Worm (Caenorhabditis elegans) whole organism, midembryonic: Measurements from ENCODE around the gene magu-1.

Source experiments
- T22C8.4 ChIP-seq: fragments of 200-800 bp; sonication (Bioruptor generic); IDR thresholded peaks from 2 replicates; pipeline ENCODE4 v1.3.6; 2022; ENCODE audit warnings: missing genetic modification characterization, missing compliant biosample characterization
- cog-1 ChIP-seq: sonication (generic microtip); optimal IDR thresholded peaks from 2 replicates; lab custom pipeline; 2016; ENCODE audit warnings: missing genetic modification characterization, missing compliant biosample characterization
- flt-1 ChIP-seq: fragments of 200-800 bp; sonication (Bioruptor generic); IDR thresholded peaks from 2 replicates; pipeline ENCODE4 v1.3.6; 2022; ENCODE audit warnings: missing genetic modification characterization, missing compliant biosample characterization
- klf-2 ChIP-seq: fragments of 200-800 bp; sonication (Bioruptor generic); conservative IDR thresholded peaks from 2 replicates; pipeline ENCODE4 v1.3.6; 2022; ENCODE audit warnings: missing genetic modification reagents, missing genetic modification characterization, missing compliant biosample characterization
- med-1 ChIP-seq: sonication (generic microtip); optimal IDR thresholded peaks from 2 replicates; lab custom pipeline; 2017; ENCODE audit warnings: missing genetic modification characterization, mild to moderate bottlenecking, missing compliant biosample characterization, antibody characterized with exemption, missing genetic modification reagents; ENCODE audit not compliant: insufficient read depth
- ref-1 ChIP-seq: fragments of 200-800 bp; sonication (Bioruptor generic); conservative IDR thresholded peaks from 2 replicates; pipeline ENCODE4 v1.3.6; 2022; ENCODE audit warnings: missing genetic modification reagents, missing genetic modification characterization, missing compliant biosample characterization
- tab-1 ChIP-seq: fragments of 200-800 bp; sonication (Bioruptor generic); IDR thresholded peaks from 2 replicates; pipeline ENCODE4 v1.3.6; 2022; ENCODE audit warnings: missing genetic modification characterization, missing compliant biosample characterization
- ztf-23 ChIP-seq: fragments of 200-800 bp; sonication (Bioruptor generic); IDR thresholded peaks from 2 replicates; pipeline ENCODE4 v1.3.6; 2022; ENCODE audit warnings: missing genetic modification reagents, missing genetic modification characterization, missing compliant biosample characterization
- ztf-29 ChIP-seq: fragments of 200-800 bp; sonication (Bioruptor generic); IDR thresholded peaks from 2 replicates; pipeline ENCODE4 v1.3.6; 2022; ENCODE audit warnings: missing genetic modification reagents, missing genetic modification characterization, missing compliant biosample characterization

magu-1 gene

ce11 chrIII:483556-483955 lies 12.1 kb upstream of the magu-1 start, which contains the start of gene F10C5.3:
F10C5.3 (plus strand) TSS chrIII:483868.
- TF ChIP-seq klf-2 (GFP tag; lab: Robert Waterston, UW) (no peak), med-1 (GFP tag; lab: Kevin White, UChicago) (no peak), T22C8.4 (GFP tag; lab: Robert Waterston, UW) (no peak), ztf-29 (GFP tag; lab: Robert Waterston, UW) (no peak), ztf-23 (GFP tag; lab: Robert Waterston, UW) (no peak), tab-1 (GFP tag; lab: Robert Waterston, UW) (no peak), flt-1 (no peak), ref-1 (no peak), cog-1 (tag; lab: Kevin White, UChicago) (no peak)

- TF ChIP-seq ref-1 (no peak), ztf-29 (GFP tag; lab: Robert Waterston, UW) (no peak), ztf-23 (GFP tag; lab: Robert Waterston, UW) (no peak), T22C8.4 (GFP tag; lab: Robert Waterston, UW) (no peak), klf-2 (GFP tag; lab: Robert Waterston, UW) (no peak), tab-1 (GFP tag; lab: Robert Waterston, UW) (no peak), cog-1 (tag; lab: Kevin White, UChicago) (no peak), med-1 (GFP tag; lab: Kevin White, UChicago) (no peak), flt-1 (no peak)
Observed at ce11 chrIII:482739-483138, 11.2 kb upstream of the magu-1 start.

- TF ChIP-seq cog-1 (tag; lab: Kevin White, UChicago) = no peak
- TF ChIP-seq ztf-29 (GFP tag; lab: Robert Waterston, UW) = no peak
- TF ChIP-seq ref-1 = no peak
- no peak for TF ChIP-seq T22C8.4 (GFP tag; lab: Robert Waterston, UW)
- TF ChIP-seq flt-1 = no peak
- TF ChIP-seq tab-1 (GFP tag; lab: Robert Waterston, UW) = no peak
- TF ChIP-seq klf-2 (GFP tag; lab: Robert Waterston, UW) = no peak
- TF ChIP-seq ztf-23 (GFP tag; lab: Robert Waterston, UW) = no peak
- no peak for TF ChIP-seq med-1 (GFP tag; lab: Kevin White, UChicago)
Observed at ce11 chrIII:481259-481658, 9.8 kb upstream of the magu-1 start.

- TF ChIP-seq T22C8.4 (GFP tag; lab: Robert Waterston, UW) (no peak), ref-1 (no peak), klf-2 (GFP tag; lab: Robert Waterston, UW) (no peak), tab-1 (GFP tag; lab: Robert Waterston, UW) (no peak), flt-1 (no peak), med-1 (GFP tag; lab: Kevin White, UChicago) (no peak), ztf-29 (GFP tag; lab: Robert Waterston, UW) (no peak), cog-1 (tag; lab: Kevin White, UChicago) (no peak), ztf-23 (GFP tag; lab: Robert Waterston, UW) (no peak)
Observed at ce11 chrIII:475154-475553, 3.7 kb upstream of the magu-1 start, which contains the start of gene mat-3. mat-3 (plus strand) TSS chrIII:475454.

DNA sequence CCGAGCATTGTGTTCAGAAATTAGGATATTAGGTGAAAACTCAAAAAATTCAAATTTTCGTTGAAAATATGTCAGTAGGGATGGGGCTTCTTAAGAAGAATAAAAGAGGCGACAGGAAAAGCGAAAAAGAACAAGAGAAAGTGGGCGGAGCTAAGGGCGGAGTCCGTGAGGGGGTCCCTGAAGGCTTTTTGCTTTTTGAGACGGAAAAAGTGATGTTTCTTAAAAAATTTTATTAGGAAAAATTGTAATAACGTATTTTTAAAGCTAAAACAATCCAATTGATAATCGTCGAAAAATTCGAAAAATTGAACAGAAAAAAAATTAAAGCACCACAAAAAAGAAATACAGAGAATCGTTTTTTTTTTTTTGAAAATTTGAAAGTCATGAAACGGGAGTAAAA lies 7.8 kb downstream of the magu-1 start, which contains the start of gene Y55B1BR.6:
Y55B1BR.6 (minus strand) TSS at position 101 of the 400 bp plus-strand sequence.
- no peak for TF ChIP-seq T22C8.4 (GFP tag; lab: Robert Waterston, UW)
- no peak for TF ChIP-seq ref-1
- no peak for TF ChIP-seq ztf-23 (GFP tag; lab: Robert Waterston, UW)
- no peak for TF ChIP-seq tab-1 (GFP tag; lab: Robert Waterston, UW)
- no peak for TF ChIP-seq ztf-29 (GFP tag; lab: Robert Waterston, UW)
- no peak for TF ChIP-seq med-1 (GFP tag; lab: Kevin White, UChicago)
- TF ChIP-seq klf-2 (GFP tag; lab: Robert Waterston, UW) = no peak
- no peak for TF ChIP-seq flt-1
- TF ChIP-seq cog-1 (tag; lab: Kevin White, UChicago) = no peak

DNA sequence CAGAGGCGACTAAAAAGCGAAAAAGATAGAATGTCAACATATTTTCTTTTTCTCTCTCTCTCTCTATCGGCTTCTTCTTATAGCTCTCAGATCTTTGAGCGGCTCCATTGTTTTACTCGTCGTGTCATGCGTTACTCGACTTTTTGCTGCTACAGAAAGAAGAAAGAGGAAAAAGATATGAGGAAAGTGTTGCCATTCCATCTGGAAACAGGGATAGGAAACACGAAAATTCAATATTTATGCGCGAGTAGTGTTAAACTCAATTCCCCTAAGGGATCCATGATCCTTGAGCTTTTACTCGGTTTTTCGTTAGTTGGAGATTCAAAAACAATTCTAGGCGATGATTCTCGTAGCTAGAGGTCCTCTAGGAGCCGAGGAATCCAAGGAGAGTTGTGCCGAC lies 15.7 kb downstream of the magu-1 start:
- TF ChIP-seq tab-1 (GFP tag; lab: Robert Waterston, UW) (no peak), T22C8.4 (GFP tag; lab: Robert Waterston, UW) (no peak), ztf-29 (GFP tag; lab: Robert Waterston, UW) (no peak), flt-1 (no peak), klf-2 (GFP tag; lab: Robert Waterston, UW) (no peak), med-1 (GFP tag; lab: Kevin White, UChicago) (no peak), ref-1 (no peak), cog-1 (tag; lab: Kevin White, UChicago) (no peak), ztf-23 (GFP tag; lab: Robert Waterston, UW) (no peak)

- no peak for TF ChIP-seq klf-2 (GFP tag; lab: Robert Waterston, UW)
Observed at ce11 chrIII:446860-447259, 24.6 kb downstream of the magu-1 start.

DNA sequence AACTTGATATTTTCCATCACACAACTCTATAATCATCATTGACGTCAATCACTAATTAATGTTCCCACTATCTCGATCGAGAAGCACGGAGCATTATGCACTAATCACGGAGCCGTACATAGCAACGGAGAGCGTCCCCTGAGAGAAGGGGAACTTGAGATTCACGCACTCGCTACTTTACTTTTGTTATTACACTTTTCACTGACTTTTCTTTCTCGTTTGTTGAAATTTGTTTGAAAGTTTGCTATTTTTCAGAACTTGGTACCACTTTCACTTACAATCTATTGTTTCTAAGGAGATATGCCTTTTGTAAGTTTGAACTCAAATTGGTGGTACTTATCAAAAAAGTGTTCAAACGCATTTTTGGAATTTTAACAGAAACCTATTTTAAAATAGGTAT lies 27.4 kb downstream of the magu-1 start, which contains the start of gene Y55B1BR.8:
Y55B1BR.8 (plus strand) TSS at position 301 of the 400 bp plus-strand sequence.
- no peak for TF ChIP-seq klf-2 (GFP tag; lab: Robert Waterston, UW)
- no peak for TF ChIP-seq ref-1
- TF ChIP-seq med-1 (GFP tag; lab: Kevin White, UChicago) = no peak
- no peak for TF ChIP-seq T22C8.4 (GFP tag; lab: Robert Waterston, UW)
- TF ChIP-seq cog-1 (tag; lab: Kevin White, UChicago) = no peak
- no peak for TF ChIP-seq flt-1
- TF ChIP-seq ztf-29 (GFP tag; lab: Robert Waterston, UW) = no peak
- no peak for TF ChIP-seq ztf-23 (GFP tag; lab: Robert Waterston, UW)
- no peak for TF ChIP-seq tab-1 (GFP tag; lab: Robert Waterston, UW)

ce11 chrIII:439926-440325 lies 31.6 kb downstream of the magu-1 start, which contains the start of gene affl-1:
affl-1 (plus strand) TSS chrIII:440226.
- no peak for TF ChIP-seq T22C8.4 (GFP tag; lab: Robert Waterston, UW)
- no peak for TF ChIP-seq ztf-23 (GFP tag; lab: Robert Waterston, UW)
- TF ChIP-seq ref-1 = no peak
- no peak for TF ChIP-seq tab-1 (GFP tag; lab: Robert Waterston, UW)
- TF ChIP-seq cog-1 (tag; lab: Kevin White, UChicago) = no peak
- no peak for TF ChIP-seq klf-2 (GFP tag; lab: Robert Waterston, UW)
- TF ChIP-seq flt-1 = no peak
- no peak for TF ChIP-seq med-1 (GFP tag; lab: Kevin White, UChicago)
- no peak for TF ChIP-seq ztf-29 (GFP tag; lab: Robert Waterston, UW)
